Fruit fly (Drosophila melanogaster): ENCODE results near the gene Lgr4.

DNA sequence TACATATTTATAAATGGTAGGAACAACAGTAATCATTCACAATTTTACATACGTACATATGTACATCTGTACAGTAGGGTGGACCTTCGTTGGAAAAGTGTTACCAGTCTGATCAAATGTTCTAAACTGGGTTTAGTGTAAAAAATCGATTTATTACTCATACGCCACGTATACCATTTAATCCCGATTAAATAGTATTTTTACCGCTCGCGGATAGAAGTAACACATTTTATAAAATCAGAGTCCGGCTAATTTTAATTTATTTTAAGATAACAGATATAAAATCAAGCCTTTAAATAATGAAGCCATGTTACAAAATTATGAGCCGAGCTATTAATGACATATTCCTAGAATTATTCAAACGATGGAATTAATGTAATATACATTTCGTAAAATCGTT is 31.5 kb upstream of the Lgr4 start:
- TF ChIP-seq CG3065 (GFP tag; optimal IDR thresholded peaks at IDR 0.05) (no peak), CG34224 (GFP tag; IDR thresholded peaks at IDR 0.05; ENCODE audit: partially characterized antibody) (no peak), Fer2 (tag; optimal IDR thresholded peaks at IDR 0.05) (no peak), crp (GFP tag; optimal IDR thresholded peaks at IDR 0.05) (no peak), Eip74EF (GFP tag; optimal IDR thresholded peaks at IDR 0.05) (no peak), ro (GFP tag; IDR thresholded peaks at IDR 0.05) (no peak)

Data from whole organism, embryonic.